Worm (Caenorhabditis elegans) whole organism, L4 larva: ENCODE data around the gene F41B5.12.

Experiments used
- F37D6.2 ChIP-seq: sonication (generic microtip); optimal IDR thresholded peaks from 2 replicates; lab custom pipeline; 2016; ENCODE audit warnings: mild to moderate bottlenecking, missing genetic modification characterization, missing compliant biosample characterization
- F49E8.2 ChIP-seq: sonication (generic microtip); optimal IDR thresholded peaks from 2 replicates; lab custom pipeline; 2016; ENCODE audit warnings: missing compliant biosample characterization, mild to moderate bottlenecking, missing genetic modification characterization, borderline replicate concordance
- T20F7.1 ChIP-seq: fragments of 200-800 bp; sonication (Bioruptor generic); optimal IDR thresholded peaks from 2 replicates; lab custom pipeline; 2018; ENCODE audit warnings: mild to moderate bottlenecking, missing genetic modification characterization, missing compliant biosample characterization
- Y105C5A.15 ChIP-seq: fragments of 200-800 bp; sonication (Bioruptor generic); IDR thresholded peaks from 2 replicates; pipeline ENCODE4 v1.3.6; 2022; ENCODE audit warnings: missing genetic modification characterization, missing compliant biosample characterization
- ZK337.2 ChIP-seq: fragments of 200-800 bp; sonication (Bioruptor generic); IDR thresholded peaks from 2 replicates; pipeline ENCODE4 v1.3.6; 2022; ENCODE audit warnings: missing genetic modification reagents, missing genetic modification characterization, missing compliant biosample characterization
- ZK546.5 ChIP-seq, 2 experiments: sonication (generic microtip); optimal IDR thresholded peaks; 2 replicates each; lab custom pipeline; 2017; ENCODE audit warnings: missing biosample characterization in 2 of 2, missing genetic modification characterization in 2 of 2
- attf-4 ChIP-seq: sonication (generic microtip); optimal IDR thresholded peaks from 3 replicates; lab custom pipeline; 2017; ENCODE audit warnings: missing biosample characterization, missing genetic modification characterization
- ceh-20 ChIP-seq: fragments of 200-800 bp; sonication (Bioruptor generic); IDR thresholded peaks from 2 replicates; pipeline ENCODE4 v1.3.6; 2022; ENCODE audit warnings: missing genetic modification reagents, missing genetic modification characterization, missing compliant biosample characterization
- ceh-28 ChIP-seq: fragments of 150-350 bp; optimal IDR thresholded peaks from 2 replicates; lab custom pipeline; 2014; ENCODE audit warnings: missing biosample characterization, missing genetic modification reagents, missing genetic modification characterization
- ces-1 ChIP-seq: fragments of 150-350 bp; sonication (generic microtip); optimal IDR thresholded peaks from 4 replicates; lab custom pipeline; 2014; ENCODE audit warnings: missing biosample characterization, missing genetic modification reagents, missing genetic modification characterization
- daf-12 ChIP-seq: fragments of 150-350 bp; optimal IDR thresholded peaks from 2 replicates; lab custom pipeline; 2014; ENCODE audit warnings: missing biosample characterization, missing genetic modification reagents, missing genetic modification characterization
- daf-16 ChIP-seq, 3 experiments: sonication (generic microtip); optimal IDR thresholded peaks; 2 replicates each; lab custom pipeline; 2016 to 2017; ENCODE audit warnings: missing genetic modification characterization in 3 of 3, missing genetic modification reagents in 3 of 3, mild to moderate bottlenecking in 2 of 3, missing compliant biosample characterization in 2 of 3, missing biosample characterization in 1 of 3, moderate library complexity in 1 of 3
- dmd-6 ChIP-seq: fragments of 200-800 bp; sonication (Bioruptor generic); IDR thresholded peaks from 2 replicates; pipeline ENCODE4 v1.3.6; 2022; ENCODE audit warnings: missing genetic modification reagents, missing genetic modification characterization, missing compliant biosample characterization
- dmd-8 ChIP-seq: fragments of 200-800 bp; sonication (Bioruptor generic); IDR thresholded peaks from 2 replicates; pipeline ENCODE4 v1.3.6; 2022; ENCODE audit warnings: missing genetic modification characterization, missing compliant biosample characterization
- dve-1 ChIP-seq: sonication (generic microtip); optimal IDR thresholded peaks from 2 replicates; lab custom pipeline; 2017; ENCODE audit warnings: antibody characterized with exemption, mild to moderate bottlenecking, missing genetic modification characterization, missing compliant biosample characterization; ENCODE audit not compliant: insufficient read depth
- hlh-11 ChIP-seq: fragments of 200-800 bp; sonication (Bioruptor generic); optimal IDR thresholded peaks from 2 replicates; lab custom pipeline; 2018; ENCODE audit warnings: mild to moderate bottlenecking, missing genetic modification characterization, missing compliant biosample characterization
- hlh-30 ChIP-seq: sonication (generic microtip); optimal IDR thresholded peaks from 2 replicates; lab custom pipeline; 2017; ENCODE audit warnings: antibody characterized with exemption, mild to moderate bottlenecking, missing genetic modification characterization, missing compliant biosample characterization; ENCODE audit not compliant: insufficient read depth
- jun-1 ChIP-seq: fragments of 150-350 bp; optimal IDR thresholded peaks from 2 replicates; lab custom pipeline; 2014; ENCODE audit warnings: missing biosample characterization, missing genetic modification reagents, missing genetic modification characterization
- lin-38 ChIP-seq: fragments of 200-800 bp; sonication (Bioruptor generic); IDR thresholded peaks from 2 replicates; pipeline ENCODE4 v1.3.6; 2022; ENCODE audit warnings: missing genetic modification reagents, missing genetic modification characterization, missing compliant biosample characterization
- lin-39 ChIP-seq: fragments of 150-350 bp; optimal IDR thresholded peaks from 2 replicates; lab custom pipeline; 2014; ENCODE audit warnings: missing biosample characterization, missing genetic modification reagents, missing genetic modification characterization
- madf-9 ChIP-seq: fragments of 200-800 bp; sonication (Bioruptor generic); conservative IDR thresholded peaks from 2 replicates; pipeline ENCODE4 v1.3.6; 2022; ENCODE audit warnings: missing genetic modification reagents, missing genetic modification characterization, missing compliant biosample characterization
- mdl-1 ChIP-seq, 2 experiments: fragments of 150-350 bp in 1 of 2; sonication (generic microtip) in 1 of 2; optimal IDR thresholded peaks; 2 replicates each; lab custom pipeline; 2014 to 2017; ENCODE audit warnings: missing biosample characterization in 2 of 2, missing genetic modification characterization in 2 of 2
- mdt-29 ChIP-seq: fragments of 200-800 bp; sonication (Bioruptor generic); IDR thresholded peaks from 2 replicates; pipeline ENCODE4 v1.3.6; 2022; ENCODE audit warnings: missing genetic modification reagents, missing genetic modification characterization, missing compliant biosample characterization
- mep-1 ChIP-seq: fragments of 150-350 bp; sonication (generic microtip); optimal IDR thresholded peaks from 3 replicates; lab custom pipeline; 2014; ENCODE audit warnings: missing biosample characterization, missing genetic modification characterization
- mes-2 ChIP-seq: sonication (generic microtip); optimal IDR thresholded peaks from 2 replicates; lab custom pipeline; 2016; ENCODE audit warnings: missing genotype, mild to moderate bottlenecking, missing genetic modification characterization, missing compliant biosample characterization; ENCODE audit not compliant: poor library complexity, severe bottlenecking
- mxl-3 ChIP-seq: fragments of 200-800 bp; sonication (Bioruptor generic); optimal IDR thresholded peaks from 2 replicates; lab custom pipeline; 2018; ENCODE audit warnings: mild to moderate bottlenecking, missing genetic modification characterization, missing compliant biosample characterization
- nhr-10 ChIP-seq: fragments of 150-350 bp; optimal IDR thresholded peaks from 2 replicates; lab custom pipeline; 2014; ENCODE audit warnings: missing biosample characterization, missing genetic modification characterization
- nhr-237 ChIP-seq: sonication (generic microtip); optimal IDR thresholded peaks from 2 replicates; lab custom pipeline; 2017; ENCODE audit warnings: missing biosample characterization, missing genetic modification characterization
- nhr-25 ChIP-seq: sonication (generic microtip); optimal IDR thresholded peaks from 2 replicates; lab custom pipeline; 2017; ENCODE audit warnings: missing genetic modification characterization, mild to moderate bottlenecking, missing compliant biosample characterization, antibody characterized with exemption, moderate library complexity, borderline replicate concordance; ENCODE audit not compliant: insufficient read depth
- nhr-28 ChIP-seq: fragments of 150-350 bp; optimal IDR thresholded peaks from 2 replicates; lab custom pipeline; 2014; ENCODE audit warnings: missing biosample characterization, missing genetic modification characterization
- nhr-41 ChIP-seq: fragments of 200-800 bp; sonication (Bioruptor generic); IDR thresholded peaks from 2 replicates; pipeline ENCODE4 v1.3.6; 2022; ENCODE audit warnings: missing genetic modification reagents, missing genetic modification characterization, missing compliant biosample characterization
- nhr-42 ChIP-seq: fragments of 200-800 bp; sonication (Bioruptor generic); IDR thresholded peaks from 2 replicates; pipeline ENCODE4 v1.3.6; 2022; ENCODE audit warnings: missing genetic modification characterization, missing compliant biosample characterization
- nhr-48 ChIP-seq: sonication (generic microtip); optimal IDR thresholded peaks from 2 replicates; lab custom pipeline; 2016; ENCODE audit warnings: mild to moderate bottlenecking, missing genetic modification characterization, missing compliant biosample characterization
- pha-4 ChIP-seq, 2 experiments: fragments of 150-350 bp in 1 of 2; fragments of 200-800 bp in 1 of 2; sonication (Bioruptor generic) in 1 of 2; IDR thresholded peaks in 1 of 2; optimal IDR thresholded peaks in 1 of 2; 2 replicates each; pipeline versions ENCODE4 v1.3.6 to Lab custom; 2014 to 2022; ENCODE audit warnings: missing genetic modification characterization in 2 of 2, missing genetic modification reagents in 2 of 2, missing biosample characterization in 1 of 2, missing compliant biosample characterization in 1 of 2
- php-3 ChIP-seq: fragments of 200-800 bp; sonication (Bioruptor generic); IDR thresholded peaks from 2 replicates; pipeline ENCODE4 v1.3.6; 2022; ENCODE audit warnings: missing genetic modification reagents, missing genetic modification characterization, missing compliant biosample characterization
- pqm-1 ChIP-seq: sonication (generic microtip); optimal IDR thresholded peaks from 2 replicates; lab custom pipeline; 2017; ENCODE audit warnings: missing biosample characterization, missing genetic modification characterization
- rbr-2 ChIP-seq: sonication (generic microtip); optimal IDR thresholded peaks from 2 replicates; lab custom pipeline; 2016; ENCODE audit warnings: missing genotype, missing genetic modification characterization, missing compliant biosample characterization
- sdz-12 ChIP-seq: fragments of 200-800 bp; sonication (Bioruptor generic); optimal IDR thresholded peaks from 2 replicates; lab custom pipeline; 2018; ENCODE audit warnings: mild to moderate bottlenecking, missing genetic modification characterization, missing compliant biosample characterization
- set-16 ChIP-seq: fragments of 200-800 bp; sonication (Bioruptor generic); IDR thresholded peaks from 2 replicates; pipeline ENCODE4 v1.3.6; 2022; ENCODE audit warnings: missing genetic modification reagents, missing genetic modification characterization, missing compliant biosample characterization
- tra-1 ChIP-seq: fragments of 200-800 bp; sonication (Bioruptor generic); IDR thresholded peaks from 2 replicates; pipeline ENCODE4 v1.3.6; 2022; ENCODE audit warnings: missing genetic modification reagents, missing genetic modification characterization, missing compliant biosample characterization
- unc-130 ChIP-seq: sonication (generic microtip); optimal IDR thresholded peaks from 2 replicates; lab custom pipeline; 2016; ENCODE audit warnings: missing genetic modification reagents, missing genetic modification characterization, missing compliant biosample characterization
- zfp-3 ChIP-seq: fragments of 200-800 bp; sonication (Bioruptor generic); conservative IDR thresholded peaks from 2 replicates; pipeline ENCODE4 v1.3.6; 2022; ENCODE audit warnings: missing genetic modification reagents, missing genetic modification characterization, missing compliant biosample characterization
- zip-2 ChIP-seq: fragments of 150-350 bp; optimal IDR thresholded peaks from 2 replicates; lab custom pipeline; 2014; ENCODE audit warnings: missing biosample characterization, missing genetic modification characterization
- ztf-11 ChIP-seq: fragments of 150-350 bp; optimal IDR thresholded peaks from 2 replicates; lab custom pipeline; 2014; ENCODE audit warnings: missing biosample characterization, missing genetic modification characterization

F41B5.12 gene

DNA sequence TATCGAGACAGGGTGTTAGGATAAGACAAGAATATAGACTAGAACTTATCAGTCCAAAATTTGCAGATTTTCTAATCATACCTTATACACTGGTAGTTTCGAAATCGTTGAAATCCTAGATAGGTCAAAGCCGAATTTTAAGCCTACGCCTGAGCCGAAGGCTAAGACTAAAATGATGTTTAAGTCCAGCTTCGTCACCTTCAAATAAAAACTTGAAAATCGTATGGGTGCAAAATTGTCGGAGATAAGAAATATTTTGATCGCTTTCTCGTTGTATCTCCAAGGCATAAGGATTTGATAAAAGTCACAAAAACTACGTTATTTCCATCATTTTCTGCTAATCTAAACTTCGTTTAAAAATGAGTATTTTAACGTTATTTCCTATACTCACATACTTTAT lies at the start of gene F41B5.12:
Gene F41B5.12, plus strand, starts transcription at position 301 of the 400 bp plus-strand sequence.
- TF ChIP-seq dve-1 (tag; lab: Kevin White, UChicago): no peak
- TF ChIP-seq nhr-25 (tag; lab: Kevin White, UChicago): no peak
- TF ChIP-seq mdt-29 (GFP tag; lab: Robert Waterston, UW): no peak
- no peak for TF ChIP-seq mep-1 (tag; lab: Kevin White, UChicago)
- no peak for TF ChIP-seq ceh-28 (tag; lab: Kevin White, UChicago)
- no peak for TF ChIP-seq daf-16 (GFP tag; optimal IDR thresholded peaks at IDR 0.05; lab: Kevin White, UChicago)
- TF ChIP-seq daf-16 (tag; optimal IDR thresholded peaks at IDR 0.05; lab: Kevin White, UChicago): no peak
- no peak for TF ChIP-seq lin-39 (tag; lab: Kevin White, UChicago)
- no peak for TF ChIP-seq ceh-20 (GFP tag; lab: Robert Waterston, UW)
- TF ChIP-seq lin-38 (GFP tag; lab: Robert Waterston, UW): no peak
- TF ChIP-seq zip-2 (tag; lab: Kevin White, UChicago): no peak
- no peak for TF ChIP-seq rbr-2 (tag; lab: Kevin White, UChicago)
- TF ChIP-seq madf-9: no peak
- TF ChIP-seq daf-12 (tag; lab: Kevin White, UChicago): no peak
- TF ChIP-seq Y105C5A.15 (GFP tag; lab: Robert Waterston, UW): no peak
- no peak for TF ChIP-seq nhr-10 (tag; lab: Kevin White, UChicago)
- no peak for TF ChIP-seq set-16

DNA sequence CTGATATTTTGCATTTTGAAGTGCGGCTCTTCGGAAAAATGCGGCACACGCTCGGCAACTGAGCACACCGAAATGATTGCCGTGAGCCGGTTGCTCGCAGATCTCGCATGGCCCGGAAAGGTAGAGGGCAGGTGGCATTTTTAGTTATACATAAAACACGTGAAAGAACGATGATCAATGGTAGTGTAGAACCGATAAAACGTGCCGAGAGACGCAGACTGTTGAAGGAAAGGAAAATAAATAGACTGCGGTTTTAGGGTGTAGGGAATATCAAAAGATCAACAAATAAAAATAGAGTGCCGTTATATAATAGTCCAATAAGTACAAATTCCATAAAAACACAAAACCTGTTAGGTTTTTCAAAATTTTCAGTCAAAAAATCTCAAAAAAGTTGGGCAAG lies 48.8 kb upstream of the F41B5.12 start, which contains the start of gene nhr-133:
Gene nhr-133, minus strand, starts transcription at position 183 of the 400 bp plus-strand sequence.
- TF ChIP-seq hlh-11 (tag; lab: Kevin White, UChicago): peak; percentile 40
- TF ChIP-seq mxl-3 (GFP tag; lab: Kevin White, UChicago): peak; percentile 81
- no peak for TF ChIP-seq T20F7.1 (GFP tag; lab: Kevin White, UChicago)
- TF ChIP-seq hlh-30: peak; percentile 83
- TF ChIP-seq dmd-6: peak; percentile 50; the same call in 1 of the 2 replicates
- TF ChIP-seq daf-16 (GFP tag; optimal IDR thresholded peaks at IDR 0.05; lab: Kevin White, UChicago): no peak
- peak; percentile 45 for TF ChIP-seq daf-16 (tag; optimal IDR thresholded peaks at IDR 0.05; lab: Kevin White, UChicago)
- peak; percentile 80 for TF ChIP-seq nhr-28
- no peak for TF ChIP-seq F49E8.2
- TF ChIP-seq ZK546.5 (tag; optimal IDR thresholded peaks at IDR 0.05; lab: Kevin White, UChicago): no peak
- peak; percentile 6 for TF ChIP-seq mes-2
- TF ChIP-seq dve-1 (tag; lab: Kevin White, UChicago): peak; percentile 55
- no peak for TF ChIP-seq pqm-1 (tag; lab: Kevin White, UChicago)
- TF ChIP-seq F37D6.2: no peak
- TF ChIP-seq nhr-42: no peak
- TF ChIP-seq ces-1: no peak
- TF ChIP-seq mdl-1 (tag; optimal IDR thresholded peaks at IDR 0.05; lab: Kevin White, UChicago): peak; percentile 12 to 79
- no peak for TF ChIP-seq pha-4 (GFP tag; IDR thresholded peaks at IDR 0.05; lab: Robert Waterston, UW)
- peak; percentile 9 for TF ChIP-seq pha-4 (tag; optimal IDR thresholded peaks at IDR 0.05; lab: Kevin White, UChicago)

DNA sequence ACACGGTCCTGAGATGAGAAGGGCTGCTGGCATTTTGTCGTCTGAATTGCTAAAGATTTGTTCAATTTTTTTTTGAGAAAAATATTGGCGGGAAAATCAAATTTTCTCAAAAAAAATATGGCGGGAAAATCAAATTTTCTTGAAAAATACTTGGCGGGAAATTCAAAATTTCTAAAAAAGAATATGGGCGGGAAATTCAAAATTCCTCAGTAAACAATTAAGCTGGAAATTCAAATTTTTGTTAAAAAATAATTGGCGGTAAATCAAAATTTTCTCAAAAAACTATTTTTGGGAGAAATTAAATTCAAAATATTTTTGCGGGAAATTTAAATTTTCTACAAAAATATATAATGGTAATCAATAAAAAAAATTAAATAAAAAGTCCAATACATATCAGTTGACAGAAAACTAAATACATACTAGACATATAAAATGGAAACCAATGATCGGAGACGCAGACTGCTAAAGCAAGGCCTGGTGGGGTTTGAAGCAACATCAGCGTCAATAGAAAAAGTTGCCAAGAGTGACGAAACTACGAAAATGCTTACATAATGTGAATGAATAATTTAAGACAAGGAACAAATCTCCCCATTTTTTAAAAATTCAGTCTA lies 46.2 kb upstream of the F41B5.12 start, which contains the start of gene nhr-184:
Gene nhr-184, minus strand, starts transcription at position 51 of the 611 bp plus-strand sequence.
- TF ChIP-seq jun-1 (tag; lab: Kevin White, UChicago) (no peak), hlh-30 (peak; percentile 44), nhr-28 (peak; percentile 65), tra-1 (GFP tag; lab: Robert Waterston, UW) (no peak), nhr-48 (tag; lab: Kevin White, UChicago) (no peak), mes-2 (peak; percentile 40), unc-130 (GFP tag; lab: Kevin White, UChicago) (no peak), nhr-237 (tag; lab: Kevin White, UChicago) (no peak), ZK337.2 (GFP tag; lab: Robert Waterston, UW) (no peak), ztf-11 (tag; lab: Kevin White, UChicago) (no peak), hlh-11 (tag; lab: Kevin White, UChicago) (no peak), sdz-12 (no peak), ces-1 (no peak), rbr-2 (tag; lab: Kevin White, UChicago) (no peak), ZK546.5 (tag; optimal IDR thresholded peaks at IDR 0.05; lab: Kevin White, UChicago) (no peak), daf-16 (GFP tag; optimal IDR thresholded peaks at IDR 0.05; lab: Kevin White, UChicago) (no peak), daf-16 (tag; optimal IDR thresholded peaks at IDR 0.05; lab: Kevin White, UChicago) (peak; percentile 81), dve-1 (tag; lab: Kevin White, UChicago) (peak; percentile 46), php-3 (GFP tag; lab: Robert Waterston, UW) (no peak), dmd-8 (GFP tag; lab: Robert Waterston, UW) (no peak), nhr-41 (GFP tag; lab: Robert Waterston, UW) (no peak), zfp-3 (no peak), attf-4 (tag; lab: Kevin White, UChicago) (no peak)
